Worm (Caenorhabditis elegans): ENCODE data around the gene tram-1.

tram-1 gene

DNA sequence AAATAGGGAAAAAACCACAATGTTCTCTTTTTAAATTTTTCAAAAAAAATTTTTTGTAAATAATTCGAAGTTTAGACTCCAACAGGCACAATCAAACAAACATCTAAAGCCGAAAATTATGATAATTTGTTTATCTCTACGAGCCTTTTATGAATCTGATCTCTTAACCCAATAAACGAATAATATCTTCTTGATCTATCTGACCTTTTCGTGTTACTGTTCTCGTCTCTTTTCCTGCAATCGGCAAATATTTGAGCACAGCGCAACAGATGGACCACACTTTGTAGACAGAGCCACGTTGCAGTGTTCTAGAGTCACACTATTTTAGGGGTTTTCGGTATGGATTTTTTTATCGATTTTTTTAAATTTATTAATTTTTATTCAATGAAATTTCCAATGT lies 30.7 kb upstream of the tram-1 start:
- TF ChIP-seq C38D4.7 (GFP tag; optimal IDR thresholded peaks at IDR 0.05) (no peak), ceh-24 (tag; optimal IDR thresholded peaks at IDR 0.05) (no peak), dve-1 (tag; optimal IDR thresholded peaks at IDR 0.05) (no peak), hlh-8 (tag; optimal IDR thresholded peaks at IDR 0.05) (no peak), madf-2 (tag; optimal IDR thresholded peaks at IDR 0.05) (no peak), unc-42 (tag; optimal IDR thresholded peaks at IDR 0.05) (no peak), gmeb-2 (tag; optimal IDR thresholded peaks at IDR 0.05) (no peak), pros-1 (tag; optimal IDR thresholded peaks at IDR 0.05) (no peak), che-1 (tag; optimal IDR thresholded peaks at IDR 0.05) (no peak), ama-1 (optimal IDR thresholded peaks at IDR 0.05) (no peak), sox-2 (GFP tag; IDR thresholded peaks at IDR 0.05) (no peak), unc-55 (GFP tag; optimal IDR thresholded peaks at IDR 0.05) (no peak)

ce11 chrIV:10251261-10251660 lies 30.2 kb upstream of the tram-1 start:
- TF ChIP-seq pat-9 (tag; optimal IDR thresholded peaks at IDR 0.05) (no peak), unc-3 (GFP tag; conservative IDR thresholded peaks at IDR 0.05) (no peak), unc-3 (tag; optimal IDR thresholded peaks at IDR 0.05) (no peak), dve-1 (tag; optimal IDR thresholded peaks at IDR 0.05) (no peak), pax-1 (tag; optimal IDR thresholded peaks at IDR 0.05) (no peak), rnt-1 (tag; optimal IDR thresholded peaks at IDR 0.05) (no peak), ceh-48 (tag; optimal IDR thresholded peaks at IDR 0.05) (no peak), hlh-15 (tag; optimal IDR thresholded peaks at IDR 0.05) (no peak), K09A11.1 (tag; optimal IDR thresholded peaks at IDR 0.05; ENCODE audit: insufficient read depth) (no peak), fax-1 (tag; optimal IDR thresholded peaks at IDR 0.05) (no peak), C38D4.7 (GFP tag; optimal IDR thresholded peaks at IDR 0.05) (no peak), npax-4 (tag; optimal IDR thresholded peaks at IDR 0.05) (no peak), unc-86 (tag; optimal IDR thresholded peaks at IDR 0.05) (no peak), sox-2 (GFP tag; IDR thresholded peaks at IDR 0.05) (no peak), ets-4 (tag; optimal IDR thresholded peaks at IDR 0.05) (no peak), hlh-8 (tag; optimal IDR thresholded peaks at IDR 0.05) (no peak), unc-42 (tag; optimal IDR thresholded peaks at IDR 0.05) (no peak), pag-3 (tag; optimal IDR thresholded peaks at IDR 0.05; ENCODE audit: borderline replicate concordance) (no peak)

DNA sequence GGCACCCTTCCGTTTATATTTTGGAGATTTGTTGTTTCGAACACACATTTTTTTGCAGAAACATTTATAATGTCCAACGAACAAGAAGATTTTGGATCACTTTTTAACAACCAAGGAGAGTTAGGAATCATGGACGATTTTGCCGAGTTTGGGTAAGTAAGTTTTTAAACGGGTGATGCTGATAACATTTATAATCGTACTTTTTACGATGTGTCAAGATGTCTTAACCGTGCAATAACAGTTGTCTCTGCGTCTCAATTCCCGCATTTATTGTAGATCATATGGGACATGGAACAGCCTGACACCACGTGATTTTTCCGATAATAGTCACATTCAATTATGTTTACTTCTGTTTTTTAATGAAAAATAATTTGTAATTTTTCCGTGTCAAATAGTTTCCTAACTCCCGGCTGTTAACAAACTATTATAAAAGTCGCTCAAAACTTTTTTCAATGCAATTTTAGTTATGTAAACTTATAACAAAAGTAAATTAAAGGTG lies 29.5 kb upstream of the tram-1 start, which contains the start of gene daf-14:
daf-14 (plus strand) TSS at position 51 of the 499 bp plus-strand sequence.
- TF ChIP-seq ceh-14 (tag; optimal IDR thresholded peaks at IDR 0.05) (no peak), hlh-13 (GFP tag; optimal IDR thresholded peaks at IDR 0.05) (no peak), ceh-18 (tag; optimal IDR thresholded peaks at IDR 0.05) (no peak), eyg-1 (tag; optimal IDR thresholded peaks at IDR 0.05) (no peak), hlh-30 (tag; optimal IDR thresholded peaks at IDR 0.05; ENCODE audit: insufficient read depth) (peak; percentile 23), pha-2 (tag; optimal IDR thresholded peaks at IDR 0.05) (no peak), T23F11.4 (GFP tag; optimal IDR thresholded peaks at IDR 0.05) (no peak), mec-3 (tag; optimal IDR thresholded peaks at IDR 0.05; ENCODE audit: borderline replicate concordance) (no peak)

ce11 chrIV:10245666-10246210 lies 24.7 kb upstream of the tram-1 start, which contains the start of gene F01G10.10:
Gene F01G10.10, plus strand, starts transcription at chrIV:10246160.
- TF ChIP-seq unc-3 (GFP tag; conservative IDR thresholded peaks at IDR 0.05) (no peak), unc-3 (tag; optimal IDR thresholded peaks at IDR 0.05) (no peak), C08G9.2 (tag; optimal IDR thresholded peaks at IDR 0.05) (no peak), sox-4 (tag; optimal IDR thresholded peaks at IDR 0.05) (no peak), pqm-1 (tag; optimal IDR thresholded peaks at IDR 0.05) (no peak), syd-9 (tag; optimal IDR thresholded peaks at IDR 0.05) (no peak), fkh-6 (tag; optimal IDR thresholded peaks at IDR 0.05) (no peak), ztf-16 (tag; optimal IDR thresholded peaks at IDR 0.05) (no peak), ceh-18 (tag; optimal IDR thresholded peaks at IDR 0.05) (no peak), lin-11 (tag; optimal IDR thresholded peaks at IDR 0.05) (no peak), T23F11.4 (GFP tag; optimal IDR thresholded peaks at IDR 0.05) (no peak), unc-86 (tag; optimal IDR thresholded peaks at IDR 0.05) (no peak), ceh-22 (tag; optimal IDR thresholded peaks at IDR 0.05) (no peak), mec-3 (tag; optimal IDR thresholded peaks at IDR 0.05; ENCODE audit: borderline replicate concordance) (no peak), elt-2 (tag; optimal IDR thresholded peaks at IDR 0.05) (no peak)

Data from whole organism, late embryonic.